Fruit fly (Drosophila melanogaster) whole organism, embryonic: Measurements from ENCODE around the gene Sur-8.
A peak's percentile ranks its signal among the peaks of the same experiment; 100 is the strongest.

ENCODE experiments used
- B-H1 ChIP-seq: fragments of 200-800 bp; sonication (Bioruptor generic); IDR thresholded peaks from 3 replicates; pipeline ENCODE4 v1.3.6; 2022; ENCODE audit warnings: missing biosample characterization, missing genetic modification characterization
- Bdp1 ChIP-seq: fragments of 200-800 bp; sonication (Bioruptor generic); optimal IDR thresholded peaks from 3 replicates; lab custom pipeline; 2016; ENCODE audit warnings: missing biosample characterization, missing genetic modification characterization
- C15 ChIP-seq: fragments of 200-800 bp; sonication (Bioruptor generic); IDR thresholded peaks from 3 replicates; pipeline ENCODE4 v1.3.6; 2022; ENCODE audit warnings: missing biosample characterization, missing genetic modification characterization
- CG10209 ChIP-seq: fragments of 200-800 bp; sonication (Bioruptor generic); optimal IDR thresholded peaks from 3 replicates; lab custom pipeline; 2017; ENCODE audit warnings: missing biosample characterization, mild to moderate bottlenecking, missing genetic modification characterization, missing genetic modification reagents
- CG12219 ChIP-seq: fragments of 200-800 bp; sonication (Bioruptor generic); optimal IDR thresholded peaks from 3 replicates; lab custom pipeline; 2018; ENCODE audit warnings: missing biosample characterization, mild to moderate bottlenecking, missing genetic modification characterization
- CG12769 ChIP-seq: fragments of 200-800 bp; sonication (Bioruptor generic); optimal IDR thresholded peaks from 2 replicates; lab custom pipeline; 2019; ENCODE audit warnings: missing biosample characterization, mild to moderate bottlenecking, missing genetic modification characterization, moderate library complexity
- CG13287 ChIP-seq: fragments of 200-800 bp; sonication (Bioruptor generic); IDR thresholded peaks from 2 replicates; pipeline ENCODE4 v1.3.6; 2022; ENCODE audit warnings: missing biosample characterization, missing genetic modification characterization; ENCODE audit not compliant: partially characterized antibody
- CG13894 ChIP-seq: fragments of 200-800 bp; sonication (Bioruptor generic); optimal IDR thresholded peaks from 3 replicates; lab custom pipeline; 2018; ENCODE audit warnings: missing biosample characterization, mild to moderate bottlenecking, missing genetic modification characterization, moderate library complexity
- CG14014 ChIP-seq: fragments of 200-800 bp; sonication (Bioruptor generic); IDR thresholded peaks from 2 replicates; pipeline ENCODE4 v1.3.6; 2022; ENCODE audit warnings: missing biosample characterization, missing genetic modification characterization
- CG15601 ChIP-seq: fragments of 200-800 bp; sonication (Bioruptor generic); optimal IDR thresholded peaks from 3 replicates; lab custom pipeline; 2019; ENCODE audit warnings: missing biosample characterization, mild to moderate bottlenecking, missing genetic modification characterization, moderate library complexity
- CG1603 ChIP-seq: fragments of 200-800 bp; sonication (Bioruptor generic); optimal IDR thresholded peaks from 2 replicates; lab custom pipeline; 2019; ENCODE audit warnings: missing biosample characterization, mild to moderate bottlenecking, missing genetic modification characterization, moderate library complexity
- CG1647 ChIP-seq: fragments of 200-800 bp; sonication (Bioruptor generic); optimal IDR thresholded peaks from 3 replicates; lab custom pipeline; 2016; ENCODE audit warnings: missing biosample characterization, missing genetic modification characterization
- CG31365 ChIP-seq: fragments of 200-800 bp; sonication (Bioruptor generic); optimal IDR thresholded peaks from 2 replicates; lab custom pipeline; 2018; ENCODE audit warnings: missing biosample characterization, mild to moderate bottlenecking, missing genetic modification characterization
- CG32767 ChIP-seq: fragments of 200-800 bp; sonication (Bioruptor generic); IDR thresholded peaks from 2 replicates; pipeline ENCODE4 v1.3.6; 2022; ENCODE audit warnings: missing biosample characterization, missing genetic modification characterization
- CG32772 ChIP-seq: fragments of 200-800 bp; sonication (Bioruptor generic); IDR thresholded peaks from 2 replicates; pipeline ENCODE4 v1.3.6; 2022; ENCODE audit warnings: missing biosample characterization, missing genetic modification characterization
- CG6791 ChIP-seq: fragments of 200-800 bp; sonication (Bioruptor generic); IDR thresholded peaks from 3 replicates; pipeline ENCODE4 v1.3.6; 2022; ENCODE audit warnings: missing biosample characterization, missing genetic modification characterization; ENCODE audit not compliant: partially characterized antibody
- CG8290 ChIP-seq, 3 experiments: fragments of 200-800 bp; sonication (Bioruptor generic); optimal IDR thresholded peaks; 2 replicates each; lab custom pipeline; 2016 to 2019; ENCODE audit warnings: missing biosample characterization in 3 of 3, missing genetic modification characterization in 3 of 3, mild to moderate bottlenecking in 2 of 3, moderate library complexity in 1 of 3
- CoRest ChIP-seq: fragments of 200-800 bp; sonication (Bioruptor generic); optimal IDR thresholded peaks from 3 replicates; lab custom pipeline; 2018; ENCODE audit warnings: missing biosample characterization, mild to moderate bottlenecking, missing genetic modification characterization, moderate library complexity
- Deaf1 ChIP-seq: fragments of 200-800 bp; optimal IDR thresholded peaks from 3 replicates; lab custom pipeline; 2019; ENCODE audit warnings: missing biosample characterization, mild to moderate bottlenecking, missing genetic modification characterization, moderate library complexity
- Dll ChIP-seq: fragments of 200-800 bp; sonication (Bioruptor generic); IDR thresholded peaks from 4 replicates; pipeline ENCODE4 v1.3.6; 2022; ENCODE audit warnings: missing biosample characterization, missing genetic modification characterization; ENCODE audit not compliant: partially characterized antibody
- Fer3 ChIP-seq: fragments of 200-800 bp; sonication (Bioruptor generic); optimal IDR thresholded peaks from 2 replicates; lab custom pipeline; 2018; ENCODE audit warnings: missing biosample characterization, mild to moderate bottlenecking, missing genetic modification characterization, moderate library complexity
- GATAe ChIP-seq: fragments of 200-800 bp; sonication (Bioruptor generic); conservative IDR thresholded peaks from 2 replicates; pipeline ENCODE4 v1.3.6; 2022; ENCODE audit warnings: missing biosample characterization, missing genetic modification characterization
- Jarid2 ChIP-seq: fragments of 200-800 bp; sonication (Bioruptor generic); optimal IDR thresholded peaks from 3 replicates; lab custom pipeline; 2017; ENCODE audit warnings: mild to moderate bottlenecking, missing biosample characterization, missing genetic modification reagents, missing genetic modification characterization
- Lpt ChIP-seq: fragments of >200 bp; optimal IDR thresholded peaks from 2 replicates; lab custom pipeline; 2018; ENCODE audit warnings: missing biosample characterization, missing genetic modification characterization
- MBD-R2 ChIP-seq: fragments of 200-800 bp; sonication (Bioruptor generic); IDR thresholded peaks from 2 replicates; pipeline ENCODE4 v1.3.6; 2022; ENCODE audit warnings: missing biosample characterization, missing genetic modification characterization
- Max ChIP-seq: fragments of 200-800 bp; sonication (Bioruptor generic); optimal IDR thresholded peaks from 2 replicates; lab custom pipeline; 2016; ENCODE audit warnings: missing biosample characterization, mild to moderate bottlenecking, missing genetic modification characterization
- Med ChIP-seq: fragments of 200-800 bp; sonication (Bioruptor generic); peaks from one replicate; lab custom pipeline; 2016; ENCODE audit warnings: missing biosample characterization, missing genetic modification characterization, mild to moderate bottlenecking, inconsistent platforms, moderate library complexity
- Meics ChIP-seq: fragments of 200-800 bp; sonication (Bioruptor generic); optimal IDR thresholded peaks from 2 replicates; lab custom pipeline; 2017; ENCODE audit warnings: missing biosample characterization, mild to moderate bottlenecking, missing genetic modification characterization
- Ravus ChIP-seq: fragments of 200-800 bp; sonication (Bioruptor generic); IDR thresholded peaks from 2 replicates; pipeline ENCODE4 v1.3.6; 2022; ENCODE audit warnings: missing biosample characterization, missing genetic modification characterization
- aop ChIP-seq: fragments of 200-800 bp; sonication (Bioruptor generic); IDR thresholded peaks from 2 replicates; pipeline ENCODE4 v1.3.6; 2022; ENCODE audit warnings: missing biosample characterization, missing genetic modification characterization
- caup ChIP-seq: fragments of 200-800 bp; sonication (Bioruptor generic); optimal IDR thresholded peaks from 3 replicates; lab custom pipeline; 2017; ENCODE audit warnings: missing biosample characterization, mild to moderate bottlenecking, missing genetic modification characterization, moderate library complexity; ENCODE audit not compliant: severe bottlenecking
- chinmo ChIP-seq: fragments of 200-800 bp; sonication (Bioruptor generic); IDR thresholded peaks from 4 replicates; pipeline ENCODE4 v1.3.6; 2022; ENCODE audit warnings: missing biosample characterization, missing genetic modification characterization; ENCODE audit not compliant: partially characterized antibody
- chm ChIP-seq: fragments of 200-800 bp; sonication (Bioruptor generic); IDR thresholded peaks from 2 replicates; pipeline ENCODE4 v1.3.6; 2022; ENCODE audit warnings: missing biosample characterization, missing genetic modification characterization
- cwo ChIP-seq: fragments of 200-800 bp; sonication (Bioruptor generic); optimal IDR thresholded peaks from 3 replicates; lab custom pipeline; 2017; ENCODE audit warnings: missing biosample characterization, missing genetic modification characterization, mild to moderate bottlenecking, moderate library complexity, missing genetic modification reagents
- ewg ChIP-seq: fragments of 200-800 bp; sonication (Bioruptor generic); optimal IDR thresholded peaks from 3 replicates; lab custom pipeline; 2017; ENCODE audit warnings: mild to moderate bottlenecking, missing biosample characterization, missing genetic modification reagents, missing genetic modification characterization
- hkb ChIP-seq, 2 experiments: fragments of 200-800 bp in 1 of 2; fragments of >200 bp in 1 of 2; sonication (Bioruptor generic) in 1 of 2; IDR thresholded peaks in 1 of 2; optimal IDR thresholded peaks in 1 of 2; 2 replicates each; pipeline versions ENCODE4 v1.3.6 to Lab custom; 2017 to 2022; ENCODE audit warnings: missing biosample characterization in 1 of 2, missing genetic modification characterization in 1 of 2
- lab ChIP-seq: fragments of 200-800 bp; sonication (Bioruptor generic); optimal IDR thresholded peaks from 3 replicates; lab custom pipeline; 2017; ENCODE audit warnings: missing biosample characterization, missing genetic modification characterization, mild to moderate bottlenecking, moderate library complexity, missing genetic modification reagents
- lilli ChIP-seq: fragments of 200-800 bp; sonication (Bioruptor generic); optimal IDR thresholded peaks from 3 replicates; lab custom pipeline; 2016; ENCODE audit warnings: missing biosample characterization, missing genetic modification characterization
- onecut ChIP-seq: fragments of 200-800 bp; sonication (Bioruptor generic); IDR thresholded peaks from 2 replicates; pipeline ENCODE4 v1.3.6; 2022; ENCODE audit warnings: missing biosample characterization, missing genetic modification characterization
- pho ChIP-seq: fragments of 200-800 bp; sonication (Bioruptor generic); optimal IDR thresholded peaks from 2 replicates; lab custom pipeline; 2016; ENCODE audit warnings: missing biosample characterization, missing genetic modification characterization
- prd ChIP-seq, 3 experiments: fragments of >200 bp in 2 of 3; fragments of 200-800 bp in 1 of 3; sonication (Bioruptor generic) in 1 of 3; optimal IDR thresholded peaks in 2 of 3; IDR thresholded peaks in 1 of 3; 2 replicates in 2 of 3; 3 replicates in 1 of 3; pipeline versions ENCODE4 v1.3.6 to Lab custom; 2017 to 2022; ENCODE audit warnings: missing biosample characterization in 1 of 3, missing genetic modification characterization in 1 of 3
- schlank ChIP-seq: fragments of 200-800 bp; sonication (Bioruptor generic); optimal IDR thresholded peaks from 2 replicates; lab custom pipeline; 2018; ENCODE audit warnings: missing biosample characterization, mild to moderate bottlenecking, missing genetic modification characterization
- scrt ChIP-seq: fragments of 200-800 bp; sonication (Bioruptor generic); optimal IDR thresholded peaks from 2 replicates; lab custom pipeline; 2018; ENCODE audit warnings: missing biosample characterization, mild to moderate bottlenecking, missing genetic modification characterization, moderate library complexity
- so ChIP-seq: fragments of 200-800 bp; sonication (Bioruptor generic); IDR thresholded peaks from 3 replicates; pipeline ENCODE4 v1.3.6; 2022; ENCODE audit warnings: missing biosample characterization, missing genetic modification characterization
- vnd ChIP-seq: fragments of 200-800 bp; sonication (Bioruptor generic); IDR thresholded peaks from 3 replicates; pipeline ENCODE4 v1.3.6; 2022; ENCODE audit warnings: missing biosample characterization, missing genetic modification characterization; ENCODE audit not compliant: partially characterized antibody
- zf30C ChIP-seq: fragments of 200-800 bp; sonication (Bioruptor generic); optimal IDR thresholded peaks from 3 replicates; lab custom pipeline; 2018; ENCODE audit warnings: missing biosample characterization, mild to moderate bottlenecking, missing genetic modification characterization

Gene Sur-8

DNA sequence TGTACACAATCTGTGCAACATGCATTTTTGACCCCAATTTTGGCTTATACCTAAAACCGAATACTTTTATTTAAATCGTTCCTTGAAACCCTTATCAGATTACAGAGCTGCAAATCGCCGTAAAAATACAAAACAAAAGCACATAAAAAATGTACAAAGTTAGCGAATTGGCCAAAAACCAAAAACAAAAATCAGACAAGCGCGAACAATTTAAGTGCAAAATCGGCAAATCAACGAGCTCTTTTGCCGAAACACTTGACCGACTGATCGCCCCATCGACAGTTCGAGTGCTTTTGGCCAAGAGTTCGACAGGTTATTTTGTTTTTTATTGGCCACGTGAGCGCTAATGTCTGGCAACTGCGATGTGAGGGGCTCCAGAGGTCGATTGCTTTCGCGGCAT lies 20.4 kb downstream of the Sur-8 start:
- TF ChIP-seq CG12219 (GFP tag; lab: Kevin White, UChicago) = no peak
- no peak for TF ChIP-seq schlank (tag; lab: Kevin White, UChicago)
- TF ChIP-seq, all 482 proteins: peak for 0

DNA sequence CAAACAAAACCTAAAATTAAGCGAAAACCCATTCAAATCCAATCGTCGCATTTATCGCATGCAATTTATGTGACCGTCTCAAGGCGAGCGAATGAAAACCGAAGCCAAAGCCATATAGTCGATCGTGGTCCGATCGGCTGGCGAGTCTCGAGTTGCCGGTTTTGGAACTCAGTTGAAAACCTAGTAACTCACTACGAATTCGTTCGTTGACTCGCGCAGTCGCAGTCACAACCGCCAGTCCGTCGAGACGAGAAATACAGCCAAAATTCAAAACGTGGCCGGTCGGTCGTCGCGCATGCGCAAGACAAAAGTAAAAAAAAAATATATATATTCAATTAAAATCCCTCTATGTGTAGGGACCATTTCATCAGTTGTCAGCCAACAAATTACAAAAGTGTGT lies 22.6 kb downstream of the Sur-8 start, which contains the start of gene lute:
lute (plus strand) TSS at position 203 of the 400 bp plus-strand sequence.
- TF ChIP-seq C15 = no peak
- TF ChIP-seq Meics (GFP tag; lab: Kevin White, UChicago) = no peak
- TF ChIP-seq Ravus (GFP tag; lab: Robert Waterston, UW) = no peak
- TF ChIP-seq CG13894 (tag; lab: Kevin White, UChicago) = peak; percentile 42
- no peak for TF ChIP-seq caup
- TF ChIP-seq hkb (optimal IDR thresholded peaks at IDR 0.05; lab: Kevin White, UChicago) = no peak
- peak; percentile 44; the same call in 1 of the 2 replicates for TF ChIP-seq hkb (GFP tag; IDR thresholded peaks at IDR 0.05; lab: Robert Waterston, UW)
- no peak for TF ChIP-seq scrt (GFP tag; lab: Kevin White, UChicago)
- TF ChIP-seq CG32767 (GFP tag; lab: Robert Waterston, UW) = no peak
- no peak for TF ChIP-seq lilli (GFP tag; lab: Kevin White, UChicago)
- TF ChIP-seq chm (GFP tag; lab: Robert Waterston, UW) = no peak
- no peak for TF ChIP-seq CG8290 (GFP tag; optimal IDR thresholded peaks at IDR 0.05; lab: Kevin White, UChicago)
- TF ChIP-seq CG8290 (tag; optimal IDR thresholded peaks at IDR 0.05; lab: Kevin White, UChicago) = peak in 1 of 2 experiments; percentile 19
- TF ChIP-seq Med (GFP tag; lab: Kevin White, UChicago) = peak; percentile 45
- TF ChIP-seq CG1603 (tag; lab: Kevin White, UChicago) = no peak
- TF ChIP-seq CG32772 (GFP tag; lab: Robert Waterston, UW) = no peak
- peak; percentile 27 for TF ChIP-seq ewg (GFP tag; lab: Kevin White, UChicago)
- peak; percentile 12; the same call in 1 of the 2 replicates for TF ChIP-seq CG13287 (GFP tag; lab: Robert Waterston, UW)
- no peak for TF ChIP-seq aop
- TF ChIP-seq Jarid2 = peak; percentile 41
- no peak for TF ChIP-seq Bdp1 (GFP tag; lab: Kevin White, UChicago)
- no peak for TF ChIP-seq Max (GFP tag; lab: Kevin White, UChicago)
- no peak for TF ChIP-seq CG14014
- peak; percentile 9 for TF ChIP-seq CG15601
- no peak for TF ChIP-seq lab (GFP tag; lab: Kevin White, UChicago)
- TF ChIP-seq CG12769 (tag; lab: Kevin White, UChicago) = peak; percentile 7
- TF ChIP-seq Lpt (GFP tag; lab: Kevin White, UChicago) = no peak
- TF ChIP-seq onecut = no peak
- no peak for TF ChIP-seq CG6791 (GFP tag; lab: Robert Waterston, UW)
- no peak for TF ChIP-seq pho
- TF ChIP-seq chinmo = peak; percentile 86; the same call in 2 of the 4 replicates
- TF ChIP-seq Fer3 (tag; lab: Kevin White, UChicago) = no peak
- no peak for TF ChIP-seq cwo
- TF ChIP-seq vnd (GFP tag; lab: Robert Waterston, UW) = no peak
- no peak for TF ChIP-seq zf30C (GFP tag; lab: Kevin White, UChicago)
- no peak for TF ChIP-seq GATAe (GFP tag; lab: Robert Waterston, UW)
- TF ChIP-seq MBD-R2 = no peak
- no peak for TF ChIP-seq B-H1 (GFP tag; lab: Robert Waterston, UW)
- no peak for TF ChIP-seq CG31365 (tag; lab: Kevin White, UChicago)
- TF ChIP-seq CoRest (tag; lab: Kevin White, UChicago) = no peak
- no peak for TF ChIP-seq Dll (GFP tag; lab: Robert Waterston, UW)
- 0 out of 3 replicates have a peak, but pooled peaks have one; percentile 10 for TF ChIP-seq so (GFP tag; lab: Robert Waterston, UW)
- no peak for TF ChIP-seq CG10209 (GFP tag; lab: Kevin White, UChicago)
- TF ChIP-seq CG1647 = no peak
- TF ChIP-seq prd (optimal IDR thresholded peaks at IDR 0.05; lab: Kevin White, UChicago) = no peak
- TF ChIP-seq prd (GFP tag; IDR thresholded peaks at IDR 0.05; lab: Robert Waterston, UW) = no peak
- peak; percentile 91 for TF ChIP-seq Deaf1 (tag; lab: Kevin White, UChicago)
